Worm (Caenorhabditis elegans) whole organism, midembryonic: ENCODE measurements around the gene fbxa-184.

Experiments
- T22C8.4 ChIP-seq: fragments of 200-800 bp; sonication (Bioruptor generic); IDR thresholded peaks from 2 replicates; pipeline ENCODE4 v1.3.6; 2022; ENCODE audit warnings: missing genetic modification characterization, missing compliant biosample characterization
- cog-1 ChIP-seq: sonication (generic microtip); optimal IDR thresholded peaks from 2 replicates; lab custom pipeline; 2016; ENCODE audit warnings: missing genetic modification characterization, missing compliant biosample characterization
- flt-1 ChIP-seq: fragments of 200-800 bp; sonication (Bioruptor generic); IDR thresholded peaks from 2 replicates; pipeline ENCODE4 v1.3.6; 2022; ENCODE audit warnings: missing genetic modification characterization, missing compliant biosample characterization
- klf-2 ChIP-seq: fragments of 200-800 bp; sonication (Bioruptor generic); conservative IDR thresholded peaks from 2 replicates; pipeline ENCODE4 v1.3.6; 2022; ENCODE audit warnings: missing genetic modification reagents, missing genetic modification characterization, missing compliant biosample characterization
- med-1 ChIP-seq: sonication (generic microtip); optimal IDR thresholded peaks from 2 replicates; lab custom pipeline; 2017; ENCODE audit warnings: missing genetic modification characterization, mild to moderate bottlenecking, missing compliant biosample characterization, antibody characterized with exemption, missing genetic modification reagents; ENCODE audit not compliant: insufficient read depth
- ref-1 ChIP-seq: fragments of 200-800 bp; sonication (Bioruptor generic); conservative IDR thresholded peaks from 2 replicates; pipeline ENCODE4 v1.3.6; 2022; ENCODE audit warnings: missing genetic modification reagents, missing genetic modification characterization, missing compliant biosample characterization
- tab-1 ChIP-seq: fragments of 200-800 bp; sonication (Bioruptor generic); IDR thresholded peaks from 2 replicates; pipeline ENCODE4 v1.3.6; 2022; ENCODE audit warnings: missing genetic modification characterization, missing compliant biosample characterization
- ztf-23 ChIP-seq: fragments of 200-800 bp; sonication (Bioruptor generic); IDR thresholded peaks from 2 replicates; pipeline ENCODE4 v1.3.6; 2022; ENCODE audit warnings: missing genetic modification reagents, missing genetic modification characterization, missing compliant biosample characterization
- ztf-29 ChIP-seq: fragments of 200-800 bp; sonication (Bioruptor generic); IDR thresholded peaks from 2 replicates; pipeline ENCODE4 v1.3.6; 2022; ENCODE audit warnings: missing genetic modification reagents, missing genetic modification characterization, missing compliant biosample characterization

fbxa-184 gene

ce11 chrII:1676088-1676487 is 34.0 kb upstream of the fbxa-184 start, which contains the start of gene fbxb-17:
TSS of gene fbxb-17 (plus strand) at chrII:1676388.
- TF ChIP-seq ztf-23 (no peak), cog-1 (tag; lab: Kevin White, UChicago) (no peak), med-1 (GFP tag; lab: Kevin White, UChicago) (no peak), klf-2 (no peak), ref-1 (GFP tag; lab: Robert Waterston, UW) (no peak), tab-1 (GFP tag; lab: Robert Waterston, UW) (no peak), ztf-29 (GFP tag; lab: Robert Waterston, UW) (no peak), flt-1 (GFP tag; lab: Robert Waterston, UW) (no peak), T22C8.4 (GFP tag; lab: Robert Waterston, UW) (no peak)

- TF ChIP-seq ztf-29 (GFP tag; lab: Robert Waterston, UW) (no peak), med-1 (GFP tag; lab: Kevin White, UChicago) (no peak), flt-1 (GFP tag; lab: Robert Waterston, UW) (no peak), ref-1 (GFP tag; lab: Robert Waterston, UW) (no peak), ztf-23 (no peak), cog-1 (tag; lab: Kevin White, UChicago) (no peak), tab-1 (GFP tag; lab: Robert Waterston, UW) (no peak)
Observed at ce11 chrII:1679081-1679480, 31.0 kb upstream of the fbxa-184 start, which contains the start of gene irld-36. TSS of gene irld-36 (plus strand) at chrII:1679381.

ce11 chrII:1682218-1682617 is 27.8 kb upstream of the fbxa-184 start, which contains the start of gene fbxb-26:
TSS of gene fbxb-26 (plus strand) at chrII:1682518.
- TF ChIP-seq flt-1 (GFP tag; lab: Robert Waterston, UW) (no peak), T22C8.4 (GFP tag; lab: Robert Waterston, UW) (no peak), med-1 (GFP tag; lab: Kevin White, UChicago) (no peak), tab-1 (GFP tag; lab: Robert Waterston, UW) (no peak), klf-2 (no peak), ref-1 (GFP tag; lab: Robert Waterston, UW) (no peak), cog-1 (tag; lab: Kevin White, UChicago) (no peak), ztf-29 (GFP tag; lab: Robert Waterston, UW) (no peak), ztf-23 (no peak)

ce11 chrII:1683742-1684141 is 26.3 kb upstream of the fbxa-184 start, which contains the start of gene fbxb-25:
TSS of gene fbxb-25 (plus strand) at chrII:1684042.
- TF ChIP-seq ztf-23 (no peak), ztf-29 (GFP tag; lab: Robert Waterston, UW) (no peak), ref-1 (GFP tag; lab: Robert Waterston, UW) (no peak), cog-1 (tag; lab: Kevin White, UChicago) (no peak), klf-2 (no peak), T22C8.4 (GFP tag; lab: Robert Waterston, UW) (no peak), flt-1 (GFP tag; lab: Robert Waterston, UW) (no peak), med-1 (GFP tag; lab: Kevin White, UChicago) (no peak), tab-1 (GFP tag; lab: Robert Waterston, UW) (no peak)

- no peak for TF ChIP-seq T22C8.4 (GFP tag; lab: Robert Waterston, UW)
- TF ChIP-seq klf-2 = no peak
- TF ChIP-seq med-1 (GFP tag; lab: Kevin White, UChicago) = no peak
- no peak for TF ChIP-seq tab-1 (GFP tag; lab: Robert Waterston, UW)
- no peak for TF ChIP-seq ztf-29 (GFP tag; lab: Robert Waterston, UW)
- TF ChIP-seq ztf-23 = no peak
- TF ChIP-seq cog-1 (tag; lab: Kevin White, UChicago) = no peak
Observed at ce11 chrII:1688813-1689212, 21.2 kb upstream of the fbxa-184 start, which contains the start of the genes fbxb-18 and fbxb-19. TSS of gene fbxb-18 (minus strand) at chrII:1688913. TSS of gene fbxb-19 (minus strand) at chrII:1689181.

ce11 chrII:1691011-1691410 is 19.0 kb upstream of the fbxa-184 start, which contains the start of gene fbxc-22:
TSS of gene fbxc-22 (minus strand) at chrII:1691111.
- no peak for TF ChIP-seq T22C8.4 (GFP tag; lab: Robert Waterston, UW)
- no peak for TF ChIP-seq ref-1 (GFP tag; lab: Robert Waterston, UW)
- TF ChIP-seq tab-1 (GFP tag; lab: Robert Waterston, UW) = no peak
- no peak for TF ChIP-seq cog-1 (tag; lab: Kevin White, UChicago)
- no peak for TF ChIP-seq ztf-23
- no peak for TF ChIP-seq med-1 (GFP tag; lab: Kevin White, UChicago)
- TF ChIP-seq flt-1 (GFP tag; lab: Robert Waterston, UW) = no peak
- no peak for TF ChIP-seq klf-2
- no peak for TF ChIP-seq ztf-29 (GFP tag; lab: Robert Waterston, UW)

- TF ChIP-seq med-1 (GFP tag; lab: Kevin White, UChicago) (no peak), tab-1 (GFP tag; lab: Robert Waterston, UW) (no peak), ztf-23 (no peak), T22C8.4 (GFP tag; lab: Robert Waterston, UW) (no peak), ref-1 (GFP tag; lab: Robert Waterston, UW) (no peak), flt-1 (GFP tag; lab: Robert Waterston, UW) (no peak), ztf-29 (GFP tag; lab: Robert Waterston, UW) (no peak), cog-1 (tag; lab: Kevin White, UChicago) (no peak), klf-2 (no peak)
Observed at ce11 chrII:1692827-1693226, 17.2 kb upstream of the fbxa-184 start, which contains the start of gene fbxc-21. TSS of gene fbxc-21 (minus strand) at chrII:1692927.

ce11 chrII:1694530-1694929 is 15.5 kb upstream of the fbxa-184 start, which contains the start of gene fbxc-26:
TSS of gene fbxc-26 (minus strand) at chrII:1694630.
- TF ChIP-seq klf-2 (no peak), ztf-23 (no peak)

- no peak for TF ChIP-seq flt-1 (GFP tag; lab: Robert Waterston, UW)
- TF ChIP-seq cog-1 (tag; lab: Kevin White, UChicago) = no peak
- no peak for TF ChIP-seq ztf-29 (GFP tag; lab: Robert Waterston, UW)
- no peak for TF ChIP-seq med-1 (GFP tag; lab: Kevin White, UChicago)
- no peak for TF ChIP-seq tab-1 (GFP tag; lab: Robert Waterston, UW)
- TF ChIP-seq T22C8.4 (GFP tag; lab: Robert Waterston, UW) = no peak
- no peak for TF ChIP-seq klf-2
- no peak for TF ChIP-seq ref-1 (GFP tag; lab: Robert Waterston, UW)
- TF ChIP-seq ztf-23 = no peak
Observed at ce11 chrII:1695861-1696260, 14.2 kb upstream of the fbxa-184 start, which contains the start of gene F58E1.13. TSS of gene F58E1.13 (minus strand) at chrII:1695872.
